Worm (Caenorhabditis elegans): ENCODE data around the gene nlp-58.

DNA sequence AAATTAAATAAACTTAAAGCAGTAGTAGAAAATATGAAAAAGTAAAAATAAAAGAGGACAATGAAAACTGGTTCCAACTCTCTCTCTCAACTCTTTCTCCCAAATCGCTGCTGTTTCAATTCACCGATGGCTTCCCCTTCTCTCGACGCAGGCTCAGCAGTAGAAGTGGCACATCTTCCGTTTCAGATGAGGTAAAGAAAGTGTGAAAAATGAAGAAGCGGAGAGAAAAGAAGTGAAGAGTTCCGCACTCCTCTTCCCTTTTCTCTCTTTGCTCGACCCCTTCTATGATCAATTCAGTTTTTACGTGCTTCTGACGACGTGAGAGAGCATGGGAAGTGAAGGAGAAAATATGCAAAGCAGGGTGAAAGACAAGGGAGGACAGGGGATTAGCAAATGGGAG, 25.5 kb upstream of the nlp-58 start:
- no peak for TF ChIP-seq dmd-4 (tag; optimal IDR thresholded peaks at IDR 0.05)
- TF ChIP-seq nhr-237 (tag; optimal IDR thresholded peaks at IDR 0.05): no peak
- TF ChIP-seq nhr-23 (tag; optimal IDR thresholded peaks at IDR 0.05): no peak
- no peak for TF ChIP-seq gmeb-1 (tag; optimal IDR thresholded peaks at IDR 0.05)
- no peak for TF ChIP-seq ztf-11 (tag; optimal IDR thresholded peaks at IDR 0.05)
